Fruit fly (Drosophila melanogaster) Kc167 (cell line): ENCODE measurements around the gene Grp170.

Experiments used
- Myc ChIP-seq: fragments of >200 bp; optimal IDR thresholded peaks from 2 replicates; lab custom pipeline; 2017; ENCODE audit warnings: missing external identifiers
- h ChIP-seq: fragments of >200 bp; optimal IDR thresholded peaks from 3 replicates; lab custom pipeline; 2018; ENCODE audit warnings: missing external identifiers
- insv ChIP-seq: fragments of >200 bp; optimal IDR thresholded peaks from 3 replicates; lab custom pipeline; 2018; ENCODE audit warnings: missing external identifiers
- psq ChIP-seq: fragments of >200 bp; optimal IDR thresholded peaks from 2 replicates; lab custom pipeline; 2017; ENCODE audit warnings: missing external identifiers

dm6 chrX:2308403-2308965 is 33.6 kb upstream of the Grp170 start:
- TF ChIP-seq Myc (lab: Kevin White, UChicago), result no peak
- TF ChIP-seq psq (lab: Kevin White, UChicago), result no peak
- TF ChIP-seq h (lab: Kevin White, UChicago), result no peak
- TF ChIP-seq insv (lab: Kevin White, UChicago), result no peak
